Worm (Caenorhabditis elegans) whole organism, early embryonic: ENCODE measurements around the gene Y27F2A.6.
"Not testable (repeated sequence)": the region's sequence is repeated elsewhere in the genome, so short reads cannot be mapped to it uniquely, and the experiment has no call there.

ENCODE experiments used
- B0310.2 ChIP-seq: sonication (generic microtip); optimal IDR thresholded peaks from 2 replicates; lab custom pipeline; 2016; ENCODE audit warnings: mild to moderate bottlenecking, missing genetic modification characterization, missing compliant biosample characterization
- F13C5.2 ChIP-seq: sonication (generic microtip); optimal IDR thresholded peaks from 2 replicates; lab custom pipeline; 2017; ENCODE audit warnings: mild to moderate bottlenecking, missing genetic modification characterization, inconsistent platforms, missing compliant biosample characterization
- aly-1 ChIP-seq: sonication (generic microtip); optimal IDR thresholded peaks from 2 replicates; lab custom pipeline; 2016; ENCODE audit warnings: missing genetic modification characterization, missing compliant biosample characterization
- ama-1 ChIP-seq: fragments of 150-350 bp; optimal IDR thresholded peaks from 2 replicates; lab custom pipeline; 2014
- ceh-13 ChIP-seq: fragments of 200-800 bp; sonication (Bioruptor generic); optimal IDR thresholded peaks from 2 replicates; lab custom pipeline; 2018; ENCODE audit warnings: mild to moderate bottlenecking, missing genetic modification characterization, missing compliant biosample characterization
- ceh-36 ChIP-seq: sonication (generic microtip); optimal IDR thresholded peaks from 2 replicates; lab custom pipeline; 2016; ENCODE audit warnings: missing genetic modification characterization, inconsistent platforms, missing compliant biosample characterization
- ets-7 ChIP-seq: sonication (generic microtip); optimal IDR thresholded peaks from 2 replicates; lab custom pipeline; 2016; ENCODE audit warnings: missing genotype, missing genetic modification characterization, missing compliant biosample characterization
- flt-1 ChIP-seq: fragments of 200-800 bp; sonication (Bioruptor generic); IDR thresholded peaks from 2 replicates; pipeline ENCODE4 v1.3.6; 2022; ENCODE audit warnings: missing genetic modification characterization, missing compliant biosample characterization
- hmbx-1 ChIP-seq: sonication (generic microtip); optimal IDR thresholded peaks from 2 replicates; lab custom pipeline; 2016; ENCODE audit warnings: mild to moderate bottlenecking, missing genetic modification characterization, missing compliant biosample characterization
- hmg-4 ChIP-seq: fragments of 200-800 bp; sonication (Bioruptor generic); optimal IDR thresholded peaks from 2 replicates; lab custom pipeline; 2018; ENCODE audit warnings: mild to moderate bottlenecking, missing genetic modification characterization, missing compliant biosample characterization
- hnd-1 ChIP-seq: sonication (generic microtip); optimal IDR thresholded peaks from 2 replicates; lab custom pipeline; 2016; ENCODE audit warnings: missing genetic modification characterization, missing compliant biosample characterization
- pes-1 ChIP-seq: fragments of 200-800 bp; sonication (Bioruptor generic); IDR thresholded peaks from 2 replicates; pipeline ENCODE4 v1.3.6; 2022; ENCODE audit warnings: missing genetic modification reagents, missing genetic modification characterization, missing compliant biosample characterization
- scrt-1 ChIP-seq: fragments of 200-800 bp; sonication (Bioruptor generic); IDR thresholded peaks from 2 replicates; pipeline ENCODE4 v1.3.6; 2022; ENCODE audit warnings: missing genetic modification characterization, missing compliant biosample characterization
- sea-1 ChIP-seq: fragments of 200-800 bp; sonication (Bioruptor generic); conservative IDR thresholded peaks from 2 replicates; pipeline ENCODE4 v1.3.6; 2022; ENCODE audit warnings: missing genetic modification characterization, missing compliant biosample characterization
- tbx-11 ChIP-seq: fragments of 200-800 bp; sonication (Bioruptor generic); IDR thresholded peaks from 2 replicates; pipeline ENCODE4 v1.3.6; 2022; ENCODE audit warnings: missing genetic modification characterization, missing compliant biosample characterization
- tbx-37 ChIP-seq: fragments of 200-800 bp; sonication (Bioruptor generic); conservative IDR thresholded peaks from 2 replicates; pipeline ENCODE4 v1.3.6; 2022; ENCODE audit warnings: missing genetic modification reagents, missing genetic modification characterization, missing compliant biosample characterization
- tra-4 ChIP-seq: sonication (generic microtip); optimal IDR thresholded peaks from 2 replicates; lab custom pipeline; 2017; ENCODE audit warnings: missing genetic modification characterization, missing compliant biosample characterization

Gene Y27F2A.6

DNA sequence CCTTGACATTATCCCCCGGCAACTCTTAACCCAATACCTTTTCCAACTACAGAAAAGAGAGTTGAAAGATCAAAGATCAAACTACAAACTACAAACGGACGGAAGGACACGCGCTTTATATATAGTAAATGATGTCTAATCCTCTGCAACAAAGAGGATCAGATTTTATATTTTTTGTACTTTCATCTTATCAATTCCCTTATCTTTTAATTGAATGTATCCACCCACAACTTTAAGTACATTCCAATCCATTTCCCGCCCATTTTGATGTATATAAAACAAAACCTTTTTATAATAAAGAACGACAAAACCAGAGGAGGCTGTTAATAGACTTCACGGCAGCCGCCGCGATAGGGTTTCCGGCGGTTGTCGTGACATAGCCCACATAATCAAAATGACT, 5.5 kb downstream of the Y27F2A.6 start, which contains the start of gene sri-40:
TSS of gene sri-40 (plus strand) at position 301 of the 400 bp plus-strand sequence.
- TF ChIP-seq aly-1; tra-4 (tag; lab: Kevin White, UChicago); hmg-4: not testable (repeated sequence)

DNA sequence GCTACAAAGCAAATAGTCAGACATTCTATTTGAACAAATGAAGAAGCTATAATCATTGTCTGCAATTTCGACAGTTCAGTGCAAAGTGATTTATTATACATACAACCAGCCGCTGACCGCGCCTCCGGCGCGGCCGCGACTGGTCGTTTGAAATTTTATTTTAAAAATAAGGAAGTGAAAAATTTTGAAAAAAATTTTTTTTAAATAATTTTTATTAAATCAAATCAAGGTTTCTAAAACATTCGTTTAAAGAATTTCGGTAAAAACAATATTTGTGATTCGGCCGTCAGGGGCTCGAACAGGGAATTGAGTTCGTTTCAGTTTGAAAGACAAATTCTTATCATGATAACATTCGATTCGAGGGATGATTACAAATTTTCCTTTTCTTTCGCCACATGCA, 11.0 kb downstream of the Y27F2A.6 start, which contains the start of gene Y27F2A.10:
TSS of gene Y27F2A.10 (minus strand) at position 101 of the 400 bp plus-strand sequence.
- TF ChIP-seq B0310.2 (tag; lab: Kevin White, UChicago) (no peak), sea-1 (GFP tag; lab: Robert Waterston, UW) (no peak), F13C5.2 (tag; lab: Kevin White, UChicago) (no peak)

DNA sequence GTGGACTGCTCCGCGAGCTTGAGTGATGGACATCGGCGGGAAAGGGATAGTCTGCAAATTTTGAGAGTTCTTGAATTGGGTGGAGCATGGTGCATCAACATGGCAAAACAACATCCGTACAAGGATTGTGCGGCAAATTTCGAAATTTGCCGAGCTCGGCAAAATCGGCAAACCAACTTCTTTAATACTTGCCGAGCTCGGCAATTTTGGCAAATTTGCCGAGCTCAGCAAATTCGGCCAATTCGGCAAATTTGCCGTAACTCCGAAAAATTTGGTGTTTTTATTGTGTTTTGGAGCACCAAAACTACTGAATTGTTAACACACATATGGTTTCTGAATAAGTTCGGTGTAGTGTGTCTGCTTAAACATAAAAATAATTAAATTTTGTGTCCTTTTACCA, 13.1 kb downstream of the Y27F2A.6 start, which contains the start of gene fbxc-55:
TSS of gene fbxc-55 (minus strand) at position 101 of the 400 bp plus-strand sequence.
- TF ChIP-seq B0310.2 (tag; lab: Kevin White, UChicago) = no peak
- TF ChIP-seq tbx-37 (GFP tag; lab: Robert Waterston, UW) = no peak
- no peak for TF ChIP-seq hmbx-1
- no peak for TF ChIP-seq ama-1 (lab: Kevin White, UChicago)
- no peak for TF ChIP-seq ceh-13 (GFP tag; lab: Kevin White, UChicago)
- TF ChIP-seq ceh-36 (tag; lab: Kevin White, UChicago) = no peak
- no peak for TF ChIP-seq aly-1

ce11 chrII:3158985-3159384, 24.2 kb downstream of the Y27F2A.6 start, which contains the start of gene sri-34:
TSS of gene sri-34 (minus strand) at chrII:3159085.
- no peak for TF ChIP-seq pes-1 (GFP tag; lab: Robert Waterston, UW)
- no peak for TF ChIP-seq ama-1 (lab: Kevin White, UChicago)
- no peak for TF ChIP-seq ets-7 (tag; lab: Kevin White, UChicago)
- TF ChIP-seq flt-1 = no peak
- no peak for TF ChIP-seq hnd-1 (tag; lab: Kevin White, UChicago)
- TF ChIP-seq tra-4 (tag; lab: Kevin White, UChicago) = no peak

DNA sequence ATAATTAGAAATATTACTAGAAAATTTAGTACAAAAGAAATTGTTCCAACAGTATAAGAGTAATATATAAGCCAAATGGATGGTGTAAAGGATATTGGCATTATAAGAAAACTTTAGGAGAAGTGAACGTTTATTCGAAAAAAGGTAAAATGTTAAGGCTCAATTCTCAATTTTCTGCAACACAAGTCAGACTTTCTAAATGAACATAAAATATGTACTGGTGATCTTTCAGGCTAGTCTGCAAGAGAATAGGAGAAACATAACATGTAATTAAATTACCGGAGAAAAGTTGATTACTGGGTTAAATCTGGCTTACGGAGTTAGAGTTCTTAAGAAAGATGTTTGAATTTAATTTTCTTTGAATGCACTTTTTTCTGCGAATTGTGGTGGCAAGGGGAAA, 26.5 kb downstream of the Y27F2A.6 start, which contains the start of gene sri-33:
TSS of gene sri-33 (minus strand) at position 101 of the 400 bp plus-strand sequence.
- no peak for TF ChIP-seq sea-1 (GFP tag; lab: Robert Waterston, UW)
- no peak for TF ChIP-seq hmbx-1

- TF ChIP-seq flt-1 (no peak), ceh-13 (GFP tag; lab: Kevin White, UChicago) (no peak), hmg-4 (no peak), F13C5.2 (tag; lab: Kevin White, UChicago) (no peak), B0310.2 (tag; lab: Kevin White, UChicago) (no peak), ceh-36 (tag; lab: Kevin White, UChicago) (no peak), ama-1 (lab: Kevin White, UChicago) (no peak), hmbx-1 (no peak), scrt-1 (GFP tag; lab: Robert Waterston, UW) (no peak), pes-1 (GFP tag; lab: Robert Waterston, UW) (no peak), ets-7 (tag; lab: Kevin White, UChicago) (no peak), tbx-37 (GFP tag; lab: Robert Waterston, UW) (no peak), hnd-1 (tag; lab: Kevin White, UChicago) (no peak), sea-1 (GFP tag; lab: Robert Waterston, UW) (no peak), tra-4 (tag; lab: Kevin White, UChicago) (no peak), tbx-11 (GFP tag; lab: Robert Waterston, UW) (no peak), aly-1 (no peak)
Observed at ce11 chrII:3154383-3154782, 28.8 kb downstream of the Y27F2A.6 start, which contains the start of gene sri-32. TSS of gene sri-32 (minus strand) at chrII:3154483.

DNA sequence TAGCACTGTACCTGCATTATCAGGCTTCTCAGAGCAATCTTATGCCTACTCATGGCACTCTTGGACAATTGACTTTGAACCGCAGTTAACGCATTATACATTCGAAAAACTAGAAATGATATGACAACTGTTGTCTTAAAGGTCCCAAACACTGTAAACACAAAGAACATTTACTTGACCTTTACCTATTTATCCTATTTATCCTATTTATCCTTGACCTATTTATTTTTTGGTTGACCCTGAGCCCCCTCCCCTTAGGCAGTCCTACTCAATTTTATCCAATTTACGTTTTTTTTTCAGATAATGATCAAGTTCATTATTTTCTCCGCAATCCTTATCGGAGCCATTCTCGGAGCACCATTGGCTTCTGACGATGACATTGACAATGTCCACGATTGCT, 31.6 kb downstream of the Y27F2A.6 start, which contains the start of the genes T10D4.14 and T10D4.19:
TSS of gene T10D4.14 (minus strand) at position 101 of the 400 bp plus-strand sequence.
TSS of gene T10D4.19 (plus strand) at position 304 of the 400 bp plus-strand sequence.
- no peak for TF ChIP-seq tbx-37 (GFP tag; lab: Robert Waterston, UW)
- TF ChIP-seq hmbx-1 = no peak
- TF ChIP-seq ets-7 (tag; lab: Kevin White, UChicago) = no peak
- TF ChIP-seq pes-1 (GFP tag; lab: Robert Waterston, UW) = no peak

DNA sequence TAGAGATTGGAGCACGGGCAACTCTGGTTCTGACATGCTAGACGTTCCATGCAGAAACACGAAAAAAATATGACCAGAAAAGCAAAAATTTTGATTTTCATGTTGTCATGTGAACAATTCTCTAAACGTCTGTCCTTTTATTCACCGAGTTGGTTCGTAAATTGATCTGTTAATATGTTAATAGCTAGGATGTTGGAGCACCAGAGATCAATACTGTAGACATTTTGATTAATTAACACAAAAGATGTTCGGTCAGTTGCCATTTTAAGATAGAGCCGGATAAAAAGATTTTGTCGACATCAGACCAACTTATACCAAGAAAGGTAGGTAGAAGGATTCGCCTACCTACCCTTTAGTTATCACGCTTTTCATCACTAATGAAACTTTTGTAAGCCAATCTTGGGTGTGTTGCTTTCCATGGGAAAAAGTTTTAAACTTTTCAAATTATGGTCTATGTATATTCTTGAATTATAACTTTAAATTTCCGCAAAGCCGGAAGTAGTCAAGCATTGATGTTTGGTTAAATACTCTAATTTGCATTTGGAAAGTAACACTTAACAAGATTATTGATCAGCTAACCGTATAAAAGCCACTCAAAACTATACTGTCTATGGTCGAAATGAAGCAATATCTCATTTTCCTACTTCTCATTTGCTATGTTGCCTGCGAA, 33.5 kb downstream of the Y27F2A.6 start, which contains the start of the genes T10D4.11 and T10D4.1:
TSS of gene T10D4.11 (minus strand) at position 101 of the 670 bp plus-strand sequence.
TSS of gene T10D4.1 (plus strand) at position 620 of the 670 bp plus-strand sequence.
- TF ChIP-seq hmg-4 = no peak
- TF ChIP-seq F13C5.2 (tag; lab: Kevin White, UChicago) = no peak
- TF ChIP-seq sea-1 (GFP tag; lab: Robert Waterston, UW) = no peak
- no peak for TF ChIP-seq ama-1 (lab: Kevin White, UChicago)
- no peak for TF ChIP-seq tbx-11 (GFP tag; lab: Robert Waterston, UW)
- TF ChIP-seq ets-7 (tag; lab: Kevin White, UChicago) = no peak
- no peak for TF ChIP-seq hmbx-1
- TF ChIP-seq scrt-1 (GFP tag; lab: Robert Waterston, UW) = no peak
- TF ChIP-seq tra-4 (tag; lab: Kevin White, UChicago) = no peak
- no peak for TF ChIP-seq tbx-37 (GFP tag; lab: Robert Waterston, UW)
- TF ChIP-seq B0310.2 (tag; lab: Kevin White, UChicago) = no peak
